Fruit fly (Drosophila melanogaster): ENCODE measurements around the gene CG7556.
A peak's percentile ranks its signal among the peaks of the same experiment; 100 is the strongest.

DNA sequence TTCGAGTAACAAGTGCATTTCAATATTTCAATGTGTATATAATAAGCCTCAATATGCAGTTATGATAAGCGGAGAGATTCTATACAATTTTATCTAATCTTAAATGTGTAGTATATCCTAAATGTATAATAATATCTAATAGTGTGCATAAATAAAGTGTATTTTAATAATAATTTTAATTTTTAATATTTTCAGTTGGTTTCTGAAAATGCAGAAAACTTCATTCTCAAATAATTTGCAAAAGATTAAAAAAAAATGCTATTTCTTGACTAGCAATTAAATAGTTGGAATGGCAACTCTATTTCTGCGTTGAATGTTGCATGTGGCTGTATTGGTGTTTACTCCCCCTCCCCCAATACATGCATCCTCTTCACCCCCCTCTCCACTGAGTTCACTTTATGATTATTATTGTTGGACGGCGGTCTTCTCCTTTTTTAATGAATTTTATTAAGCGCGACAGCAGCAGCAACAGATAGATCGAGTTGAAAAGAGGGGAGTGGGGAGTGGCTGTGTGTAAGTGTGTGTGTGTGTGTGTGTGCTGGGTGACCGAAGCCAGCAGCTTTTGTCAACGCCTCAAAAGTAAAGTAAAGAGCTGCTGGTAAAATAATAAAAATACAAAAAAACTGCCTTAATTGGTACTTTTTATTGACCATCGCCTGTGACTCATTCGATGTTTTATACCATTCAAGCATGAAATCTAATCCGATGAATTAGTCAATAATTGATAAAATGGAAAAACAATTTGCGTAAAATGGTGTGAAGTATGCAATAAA is 18.8 kb downstream of the CG7556 start:
- TF ChIP-seq CG8301 (tag; optimal IDR thresholded peaks at IDR 0.05) (peak; percentile 20), Pif1B (GFP tag; optimal IDR thresholded peaks at IDR 0.05) (no peak), gl (tag; optimal IDR thresholded peaks at IDR 0.05) (no peak), EcR (GFP tag; optimal IDR thresholded peaks at IDR 0.05) (no peak), Pif1A (GFP tag; optimal IDR thresholded peaks at IDR 0.05) (no peak), D1 (tag; optimal IDR thresholded peaks at IDR 0.05) (peak; percentile 21), CG8159 (tag; optimal IDR thresholded peaks at IDR 0.05) (peak; percentile 69), CG13204 (GFP tag; optimal IDR thresholded peaks at IDR 0.05) (peak; percentile 47), CG12605 (GFP tag; IDR thresholded peaks at IDR 0.05) (no peak), CG4496 (GFP tag; IDR thresholded peaks at IDR 0.05) (no peak), CG17806 (tag; optimal IDR thresholded peaks at IDR 0.05) (peak; percentile 7), CG10348 (GFP tag; IDR thresholded peaks at IDR 0.05) (no peak), CG15710 (tag; optimal IDR thresholded peaks at IDR 0.05) (peak; percentile 52)
